Worm (Caenorhabditis elegans) whole organism, L4/young adult: ENCODE measurements around the gene C33F10.12.

Experiments used
- W03F9.2 ChIP-seq: fragments of 150-350 bp; optimal IDR thresholded peaks from 2 replicates; lab custom pipeline; 2014; ENCODE audit warnings: missing biosample characterization, missing genetic modification characterization
- dao-5 ChIP-seq: sonication (generic microtip); optimal IDR thresholded peaks from 2 replicates; lab custom pipeline; 2016; ENCODE audit warnings: missing genotype, missing genetic modification characterization, moderate library complexity, missing compliant biosample characterization
- him-1 ChIP-seq: sonication (generic microtip); optimal IDR thresholded peaks from 2 replicates; lab custom pipeline; 2016; ENCODE audit warnings: missing genotype, missing genetic modification reagents, missing genetic modification characterization, missing compliant biosample characterization

ce11 chrII:4811986-4812385, 25.6 kb downstream of the C33F10.12 start, which contains the start of gene rig-6:
- TF ChIP-seq W03F9.2 (tag; lab: Kevin White, UChicago) (no peak), dao-5 (no peak), him-1 (tag; lab: Kevin White, UChicago) (no peak)
